Fruit fly (Drosophila melanogaster): Measurements from ENCODE around the gene CG17298.
A peak's percentile ranks its signal among the peaks of the same experiment; 100 is the strongest.

CG17298 gene

DNA sequence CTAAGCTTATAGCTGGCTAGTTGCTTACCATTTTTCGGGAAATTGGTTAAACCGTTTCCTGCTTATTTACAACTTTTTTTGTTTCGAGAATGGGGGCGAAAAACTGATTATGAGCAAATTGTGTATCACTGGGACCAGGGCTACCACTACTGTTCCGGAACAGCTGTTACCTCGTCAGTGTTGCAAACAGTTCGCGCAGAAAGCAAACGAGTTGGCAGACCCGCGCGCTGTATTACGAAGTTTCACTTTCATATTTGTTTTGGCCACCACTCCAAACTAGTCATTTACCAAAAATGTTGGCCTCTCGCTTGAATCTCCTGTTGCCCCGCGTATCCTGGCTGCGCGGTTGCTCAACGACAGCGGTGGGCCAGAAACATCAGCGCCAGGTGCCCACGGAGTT is 13.1 kb upstream of the CG17298 start, which contains the start of the genes AP-2sigma and Idi (continued):
- TF ChIP-seq Dip3 (GFP tag; optimal IDR thresholded peaks at IDR 0.05) (peak; percentile 14), mam (GFP tag; optimal IDR thresholded peaks at IDR 0.05) (peak; percentile 30), Ptx1 (GFP tag; IDR thresholded peaks at IDR 0.05) (peak; percentile 19; the same call in 1 of the 2 replicates), Trl (optimal IDR thresholded peaks at IDR 0.05) (no peak), Trl (GFP tag; optimal IDR thresholded peaks at IDR 0.05) (peak; percentile 22), CG14050 (GFP tag; IDR thresholded peaks at IDR 0.05) (no peak), nerfin-1 (tag; optimal IDR thresholded peaks at IDR 0.05) (peak; percentile 42), CG12769 (tag; optimal IDR thresholded peaks at IDR 0.05) (no peak), CG11696 (GFP tag; IDR thresholded peaks at IDR 0.05) (no peak), Taf1 (GFP tag; IDR thresholded peaks at IDR 0.05) (no peak), CG17385 (GFP tag; optimal IDR thresholded peaks at IDR 0.05) (peak; percentile 22), C15 (GFP tag; IDR thresholded peaks at IDR 0.05) (no peak), ken (GFP tag; IDR thresholded peaks at IDR 0.05) (0 out of 3 replicates have a peak, but pooled peaks have one; percentile 38), CG10979 (tag; optimal IDR thresholded peaks at IDR 0.05) (peak; percentile 15), CG9609 (GFP tag; optimal IDR thresholded peaks at IDR 0.05) (peak; percentile 5), CG7786 (GFP tag; optimal IDR thresholded peaks at IDR 0.05) (peak; percentile 34), ATbp (GFP tag; optimal IDR thresholded peaks at IDR 0.05) (no peak), E2f1 (GFP tag; IDR thresholded peaks at IDR 0.05) (no peak), her (GFP tag; optimal IDR thresholded peaks at IDR 0.05) (peak; percentile 43), Camta (GFP tag; optimal IDR thresholded peaks at IDR 0.05) (peak; percentile 5), Lpt (GFP tag; optimal IDR thresholded peaks at IDR 0.05) (no peak), pzg (GFP tag; optimal IDR thresholded peaks at IDR 0.05) (peak; percentile 88), CG13624 (GFP tag; optimal IDR thresholded peaks at IDR 0.05) (peak; percentile 69), trem (tag; optimal IDR thresholded peaks at IDR 0.05) (peak; percentile 99), CG10147 (GFP tag; optimal IDR thresholded peaks at IDR 0.05) (no peak), Fer1 (GFP tag; optimal IDR thresholded peaks at IDR 0.05) (peak; percentile 3), CG10321 (GFP tag; IDR thresholded peaks at IDR 0.05) (no peak), CG18619 (GFP tag; optimal IDR thresholded peaks at IDR 0.05) (no peak), CG12942 (GFP tag; optimal IDR thresholded peaks at IDR 0.05) (no peak), ewg (GFP tag; optimal IDR thresholded peaks at IDR 0.05) (peak; percentile 11), ftz-f1 (GFP tag; optimal IDR thresholded peaks at IDR 0.05) (peak; percentile 38), CG12659 (GFP tag; optimal IDR thresholded peaks at IDR 0.05) (peak; percentile 53), CG15479 (GFP tag; optimal IDR thresholded peaks at IDR 0.05) (peak; percentile 32), CG1024 (GFP tag; IDR thresholded peaks at IDR 0.05) (no peak; the same call in 1 of the 2 replicates), CG4854 (GFP tag; optimal IDR thresholded peaks at IDR 0.05) (no peak), CG4424 (GFP tag; optimal IDR thresholded peaks at IDR 0.05) (peak; percentile 9), zfh2 (GFP tag; optimal IDR thresholded peaks at IDR 0.05) (peak; percentile 36), dmrt11E (tag; optimal IDR thresholded peaks at IDR 0.05) (peak; percentile 27), Ets97D (GFP tag; optimal IDR thresholded peaks at IDR 0.05) (peak; percentile 46), mirr (GFP tag; optimal IDR thresholded peaks at IDR 0.05) (peak; percentile 2), sna (GFP tag; IDR thresholded peaks at IDR 0.05; ENCODE audit: partially characterized antibody) (no peak), crc (GFP tag; optimal IDR thresholded peaks at IDR 0.05) (no peak), PHDP (tag; optimal IDR thresholded peaks at IDR 0.05) (no peak), HLHmδ (GFP tag; optimal IDR thresholded peaks at IDR 0.05) (peak; percentile 92), ato (GFP tag; IDR thresholded peaks at IDR 0.05; ENCODE audit: partially characterized antibody) (peak; percentile 37; the same call in 1 of the 2 replicates), slou (GFP tag; optimal IDR thresholded peaks at IDR 0.05) (no peak), CG6654 (GFP tag; optimal IDR thresholded peaks at IDR 0.05) (no peak), CG18262 (tag; optimal IDR thresholded peaks at IDR 0.05) (no peak), CG12236 (GFP tag; optimal IDR thresholded peaks at IDR 0.05) (no peak), Nf-YC (tag; optimal IDR thresholded peaks at IDR 0.05) (peak; percentile 1), B-H2 (GFP tag; optimal IDR thresholded peaks at IDR 0.05) (peak; percentile 63), sim (GFP tag; IDR thresholded peaks at IDR 0.05) (no peak)

Data from whole organism, embryonic.